Worm (Caenorhabditis elegans): ENCODE measurements around the gene mbk-1.

- TF ChIP-seq pes-1 (GFP tag; IDR thresholded peaks at IDR 0.05), result no peak
- TF ChIP-seq F13C5.2 (tag; optimal IDR thresholded peaks at IDR 0.05), result no peak
- no peak for TF ChIP-seq ama-1 (optimal IDR thresholded peaks at IDR 0.05)
These were observed 4.4 kb upstream of the mbk-1 start for ce11 chrX:14828766-14829165.

All from whole organism, early embryonic.